Worm (Caenorhabditis elegans) whole organism, L4 larva: ENCODE measurements around the gene wht-2.

Source experiments
- aha-1 ChIP-seq: fragments of 150-350 bp; peaks from one replicate; lab custom pipeline; 2014; ENCODE audit warnings: missing biosample characterization, missing genetic modification characterization
- aly-2 ChIP-seq: sonication (generic microtip); optimal IDR thresholded peaks from 2 replicates; lab custom pipeline; 2018; ENCODE audit warnings: missing biosample characterization, missing genetic modification characterization
- vab-7 ChIP-seq: fragments of 200-800 bp; sonication (Bioruptor generic); IDR thresholded peaks from 2 replicates; pipeline ENCODE4 v1.3.6; 2022; ENCODE audit warnings: missing genetic modification reagents, missing genetic modification characterization, missing compliant biosample characterization

DNA sequence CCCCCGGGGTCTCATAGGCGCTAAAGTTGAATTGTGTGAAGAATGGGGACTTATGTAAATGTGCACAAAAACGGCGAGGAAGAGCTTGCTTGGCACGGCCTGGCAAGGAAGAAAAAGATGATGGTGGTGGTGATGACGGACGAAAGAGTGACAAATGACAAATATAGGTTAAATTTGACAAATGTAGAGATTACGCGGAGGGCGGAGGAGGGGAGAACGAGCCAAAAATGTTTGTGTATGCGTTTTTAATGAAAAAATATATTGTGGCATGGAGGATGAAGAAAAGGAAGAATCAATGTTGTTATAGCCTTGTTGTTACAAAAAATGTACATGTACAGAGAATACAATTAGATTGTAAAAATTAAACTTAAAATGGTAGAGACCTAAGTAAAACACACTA lies 16.6 kb downstream of the wht-2 start:
- peak; percentile 67 for TF ChIP-seq aha-1 (tag; lab: Kevin White, UChicago)
- TF ChIP-seq aly-2 (tag; lab: Kevin White, UChicago): no peak
- no peak for TF ChIP-seq vab-7 (GFP tag; lab: Robert Waterston, UW)
